Worm (Caenorhabditis elegans) whole organism, late embryonic: ENCODE data around the gene nas-28.

Experiments used
- ceh-18 ChIP-seq: sonication (generic microtip); optimal IDR thresholded peaks from 2 replicates; lab custom pipeline; 2016; ENCODE audit warnings: missing genetic modification characterization, missing compliant biosample characterization
- ceh-24 ChIP-seq: sonication (generic microtip); optimal IDR thresholded peaks from 2 replicates; lab custom pipeline; 2016; ENCODE audit warnings: mild to moderate bottlenecking, missing genetic modification characterization, missing compliant biosample characterization
- elt-2 ChIP-seq: sonication (generic microtip); optimal IDR thresholded peaks from 2 replicates; lab custom pipeline; 2016; ENCODE audit warnings: missing genetic modification reagents, missing genetic modification characterization, missing compliant biosample characterization
- ets-4 ChIP-seq: sonication (generic microtip); optimal IDR thresholded peaks from 2 replicates; lab custom pipeline; 2016; ENCODE audit warnings: missing genetic modification characterization, missing compliant biosample characterization
- lim-6 ChIP-seq: sonication (generic microtip); optimal IDR thresholded peaks from 2 replicates; lab custom pipeline; 2016; ENCODE audit warnings: missing genetic modification characterization, missing compliant biosample characterization
- nhr-11 ChIP-seq: fragments of 150-350 bp; optimal IDR thresholded peaks from 2 replicates; lab custom pipeline; 2014; ENCODE audit warnings: missing biosample characterization, missing genetic modification characterization
- zip-5 ChIP-seq: sonication (generic microtip); optimal IDR thresholded peaks from 2 replicates; lab custom pipeline; 2016; ENCODE audit warnings: missing genetic modification characterization, missing compliant biosample characterization

ce11 chrIII:6134111-6134510 lies 48.9 kb downstream of the nas-28 start:
- no peak for TF ChIP-seq ceh-24 (tag; lab: Kevin White, UChicago)
- TF ChIP-seq elt-2 (tag; lab: Kevin White, UChicago), result peak; percentile 47
- no peak for TF ChIP-seq lim-6 (tag; lab: Kevin White, UChicago)
- no peak for TF ChIP-seq nhr-11 (tag; lab: Kevin White, UChicago)
- no peak for TF ChIP-seq zip-5 (tag; lab: Kevin White, UChicago)
- TF ChIP-seq ets-4 (tag; lab: Kevin White, UChicago), result no peak
- no peak for TF ChIP-seq ceh-18 (tag; lab: Kevin White, UChicago)
